Worm (Caenorhabditis elegans): ENCODE data around the gene C05C10.2.

C05C10.2 gene

ce11 chrII:9931012-9931411 lies 9.0 kb downstream of the C05C10.2 start (continued):
- TF ChIP-seq Y79H2A.3 (GFP tag; conservative IDR thresholded peaks at IDR 0.05) (no peak), rec-8 (tag; optimal IDR thresholded peaks at IDR 0.05) (no peak), ztf-6 (GFP tag; IDR thresholded peaks at IDR 0.05) (no peak), K12H6.12 (tag; optimal IDR thresholded peaks at IDR 0.05) (peak; percentile 12), ZK185.1 (tag; optimal IDR thresholded peaks at IDR 0.05; ENCODE audit: poor library complexity, severe bottlenecking) (no peak), F33H1.4 (GFP tag; IDR thresholded peaks at IDR 0.05) (no peak), madf-3 (GFP tag; IDR thresholded peaks at IDR 0.05) (no peak), hlh-12 (tag; optimal IDR thresholded peaks at IDR 0.05) (no peak), cebp-2 (GFP tag; IDR thresholded peaks at IDR 0.05) (no peak), snpc-1.1 (tag; optimal IDR thresholded peaks at IDR 0.05; ENCODE audit: insufficient read depth) (no peak), F55B11.4 (tag; optimal IDR thresholded peaks at IDR 0.05; ENCODE audit: borderline replicate concordance, insufficient read depth) (no peak), athp-1 (tag; optimal IDR thresholded peaks at IDR 0.05) (no peak), Y67H2A.10 (GFP tag; conservative IDR thresholded peaks at IDR 0.05) (no peak), dpl-1 (GFP tag; optimal IDR thresholded peaks at IDR 0.05) (no peak), rcor-1 (GFP tag; IDR thresholded peaks at IDR 0.05) (no peak), Y53F4B.3 (GFP tag; IDR thresholded peaks at IDR 0.05) (no peak), nhr-80 (tag; optimal IDR thresholded peaks at IDR 0.05) (no peak), tbp1 (GFP tag; optimal IDR thresholded peaks at IDR 0.05) (no peak), madf-6 (GFP tag; IDR thresholded peaks at IDR 0.05) (no peak; the same call in 1 of the 2 replicates)

ce11 chrII:9931476-9931875 lies 9.5 kb downstream of the C05C10.2 start, which contains the start of gene pho-11:
pho-11 (plus strand) TSS chrII:9931849.
- TF ChIP-seq efl-1 (GFP tag; optimal IDR thresholded peaks at IDR 0.05) = no peak
- no peak for TF ChIP-seq lin-40 (tag; optimal IDR thresholded peaks at IDR 0.05)
- TF ChIP-seq chd-7 (tag; optimal IDR thresholded peaks at IDR 0.05) = no peak
- no peak for TF ChIP-seq rcor-1 (GFP tag; IDR thresholded peaks at IDR 0.05)
- no peak for TF ChIP-seq mxl-1 (tag; optimal IDR thresholded peaks at IDR 0.05)
- TF ChIP-seq F39B2.1 (GFP tag; IDR thresholded peaks at IDR 0.05) = no peak
- no peak for TF ChIP-seq T26A5.8 (tag; optimal IDR thresholded peaks at IDR 0.05)
- TF ChIP-seq ceh-58 (GFP tag; IDR thresholded peaks at IDR 0.05) = no peak
- no peak for TF ChIP-seq ztf-28 (GFP tag; IDR thresholded peaks at IDR 0.05)
- no peak for TF ChIP-seq B0261.1 (tag; optimal IDR thresholded peaks at IDR 0.05)
- no peak for TF ChIP-seq B0035.1 (tag; optimal IDR thresholded peaks at IDR 0.05)
- no peak for TF ChIP-seq lin-35 (GFP tag; optimal IDR thresholded peaks at IDR 0.05)
- no peak for TF ChIP-seq pha-4 (tag; optimal IDR thresholded peaks at IDR 0.05)
- TF ChIP-seq mel-28 (tag; optimal IDR thresholded peaks at IDR 0.05; ENCODE audit: borderline replicate concordance) = no peak

DNA sequence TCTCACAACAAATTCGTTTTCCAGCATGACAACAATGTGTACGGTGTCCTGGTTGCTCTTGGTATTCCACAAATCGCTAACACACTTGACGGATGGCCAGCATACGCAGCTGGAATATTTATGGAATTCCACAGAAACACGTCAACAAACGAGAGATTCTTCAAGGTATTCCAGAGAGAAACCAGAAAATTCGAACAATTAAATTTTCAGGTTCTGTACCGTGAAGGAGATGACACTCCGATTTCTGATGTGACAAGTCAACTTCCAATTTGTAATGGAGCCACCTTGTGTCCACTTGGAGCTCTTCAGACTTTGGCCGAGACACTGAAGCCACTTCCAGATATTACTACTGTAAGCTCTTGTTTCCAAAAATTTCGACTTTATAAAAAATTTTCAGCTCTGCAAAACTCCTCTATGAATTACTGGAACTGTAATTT lies 11.9 kb downstream of the C05C10.2 start:
- TF ChIP-seq aptf-2 (GFP tag; conservative IDR thresholded peaks at IDR 0.05) (no peak), Y79H2A.3 (GFP tag; conservative IDR thresholded peaks at IDR 0.05) (no peak), nhr-27 (tag; optimal IDR thresholded peaks at IDR 0.05) (no peak), aptf-3 (GFP tag; IDR thresholded peaks at IDR 0.05) (no peak), unc-62 (GFP tag; optimal IDR thresholded peaks at IDR 0.05) (no peak), ceh-40 (GFP tag; IDR thresholded peaks at IDR 0.05) (0 out of 2 replicates have a peak, but pooled peaks have one; percentile 22), B0261.1 (tag; optimal IDR thresholded peaks at IDR 0.05) (no peak), ets-4 (GFP tag; optimal IDR thresholded peaks at IDR 0.05) (no peak), K12H6.12 (tag; optimal IDR thresholded peaks at IDR 0.05) (no peak), F23B12.7 (tag; optimal IDR thresholded peaks at IDR 0.05; ENCODE audit: insufficient read depth) (peak; percentile 2), B0336.3 (GFP tag; IDR thresholded peaks at IDR 0.05) (0 out of 2 replicates have a peak, but pooled peaks have one; percentile 22), somi-1 (GFP tag; optimal IDR thresholded peaks at IDR 0.05) (no peak), lsy-27 (tag; optimal IDR thresholded peaks at IDR 0.05; ENCODE audit: borderline replicate concordance, insufficient read depth) (no peak), egl-44 (GFP tag; IDR thresholded peaks at IDR 0.05) (no peak), let-607 (tag; optimal IDR thresholded peaks at IDR 0.05) (no peak), hrde-1 (tag; optimal IDR thresholded peaks at IDR 0.05; ENCODE audit: borderline replicate concordance) (no peak), pha-4 (tag; optimal IDR thresholded peaks at IDR 0.05) (no peak), xnd-1 (tag; optimal IDR thresholded peaks at IDR 0.05) (no peak)
